Worm (Caenorhabditis elegans): ENCODE data around the gene ZK1058.3.

Gene ZK1058.3

ce11 chrIII:3915705-3916104 is 3.0 kb upstream of the ZK1058.3 start:
- TF ChIP-seq nhr-129 (tag; optimal IDR thresholded peaks at IDR 0.05) (peak; percentile 47), nhr-21 (tag; optimal IDR thresholded peaks at IDR 0.05) (no peak), gmeb-1 (tag; optimal IDR thresholded peaks at IDR 0.05) (no peak), sma-9 (GFP tag; optimal IDR thresholded peaks at IDR 0.05) (peak; percentile 18), sma-9 (tag; optimal IDR thresholded peaks at IDR 0.05) (no peak)

- TF ChIP-seq lin-11 (tag; optimal IDR thresholded peaks at IDR 0.05) (peak; percentile 84), C34F6.9 (tag; optimal IDR thresholded peaks at IDR 0.05) (peak; percentile 69), ceh-82 (tag; optimal IDR thresholded peaks at IDR 0.05) (no peak), mbf-1 (tag; optimal IDR thresholded peaks at IDR 0.05) (no peak), mab-5 (tag; optimal IDR thresholded peaks at IDR 0.05) (peak; percentile 34), nhr-23 (tag; optimal IDR thresholded peaks at IDR 0.05) (no peak), ztf-4 (tag; optimal IDR thresholded peaks at IDR 0.05) (peak; percentile 55), sem-4 (tag; optimal IDR thresholded peaks at IDR 0.05) (peak; percentile 41), gmeb-1 (tag; optimal IDR thresholded peaks at IDR 0.05) (peak; percentile 80), lsy-2 (tag; optimal IDR thresholded peaks at IDR 0.05) (peak; percentile 3 to 68), snpc-4 (tag; optimal IDR thresholded peaks at IDR 0.05) (peak; percentile 2), unc-55 (GFP tag; optimal IDR thresholded peaks at IDR 0.05) (peak; percentile 72), fos-1 (tag; optimal IDR thresholded peaks at IDR 0.05) (peak; percentile 47), sma-3 (GFP tag; optimal IDR thresholded peaks at IDR 0.05) (peak; percentile 48), skn-1 (tag; optimal IDR thresholded peaks at IDR 0.05) (peak; percentile 62), crh-2 (tag; optimal IDR thresholded peaks at IDR 0.05) (peak; percentile 49), sma-9 (GFP tag; optimal IDR thresholded peaks at IDR 0.05) (peak; percentile 71), sma-9 (tag; optimal IDR thresholded peaks at IDR 0.05) (no peak), nhr-25 (tag; optimal IDR thresholded peaks at IDR 0.05) (peak; percentile 14), ztf-1 (GFP tag; conservative IDR thresholded peaks at IDR 0.05) (no peak), nhr-129 (tag; optimal IDR thresholded peaks at IDR 0.05) (peak; percentile 62), egl-27 (tag; optimal IDR thresholded peaks at IDR 0.05) (no peak), lin-13 (GFP tag; optimal IDR thresholded peaks at IDR 0.05) (peak; percentile 49), F13H6.1 (tag; optimal IDR thresholded peaks at IDR 0.05) (peak; percentile 55)
Measured at ce11 chrIII:3916624-3917023, 2.0 kb upstream of the ZK1058.3 start, which contains the start of gene ccdc-47. Gene ccdc-47 (plus strand): TSS chrIII:3916967.

DNA sequence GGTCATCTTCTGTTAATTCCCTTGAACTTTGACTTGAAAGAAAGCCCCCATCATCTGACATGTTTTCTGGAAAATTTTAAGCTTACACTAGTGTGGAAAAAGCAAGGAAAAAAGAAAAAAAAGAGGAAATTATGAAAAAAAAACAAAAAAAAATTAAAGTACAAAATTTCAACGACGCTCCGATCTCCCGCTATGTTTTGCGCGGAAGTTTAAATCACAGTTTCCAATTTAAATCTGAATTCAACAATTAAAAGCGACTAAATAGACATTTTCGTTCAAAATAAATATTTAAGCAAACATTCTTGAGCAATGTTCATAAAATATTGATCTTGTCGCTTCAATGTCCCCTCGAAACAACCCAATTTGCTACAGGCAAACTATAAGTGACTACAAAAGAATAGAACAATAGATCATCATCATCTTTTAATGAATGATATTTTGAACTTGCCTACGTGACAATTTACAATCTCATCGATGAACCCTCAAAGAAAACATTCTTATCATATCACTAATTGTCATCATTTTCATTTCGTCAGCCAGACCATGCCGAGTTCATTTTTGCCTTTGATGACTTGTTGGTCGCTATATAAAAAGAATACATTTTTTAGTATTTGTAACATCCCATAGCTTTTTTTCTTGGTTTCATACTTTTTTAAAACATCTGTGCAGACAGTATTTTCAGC is 3.1 kb downstream of the ZK1058.3 start, which contains the start of the genes metl-6 and nit-1:
Gene metl-6, minus strand, starts transcription at position 66 of the 683 bp plus-strand sequence.
Gene nit-1, plus strand, starts transcription at position 562 of the 683 bp plus-strand sequence.
- no peak for TF ChIP-seq mdl-1 (tag; optimal IDR thresholded peaks at IDR 0.05)
- no peak for TF ChIP-seq lin-13 (GFP tag; optimal IDR thresholded peaks at IDR 0.05)
- TF ChIP-seq mab-5 (tag; optimal IDR thresholded peaks at IDR 0.05), result no peak
- TF ChIP-seq unc-62 (GFP tag; optimal IDR thresholded peaks at IDR 0.05), result no peak
- TF ChIP-seq gmeb-1 (tag; optimal IDR thresholded peaks at IDR 0.05), result peak; percentile 76
- TF ChIP-seq nhr-77 (tag; optimal IDR thresholded peaks at IDR 0.05), result no peak
- peak; percentile 36 for TF ChIP-seq fos-1 (tag; optimal IDR thresholded peaks at IDR 0.05)
- TF ChIP-seq unc-55 (GFP tag; optimal IDR thresholded peaks at IDR 0.05), result peak; percentile 37
- peak; percentile 91 for TF ChIP-seq skn-1 (tag; optimal IDR thresholded peaks at IDR 0.05)
- no peak for TF ChIP-seq ztf-4 (tag; optimal IDR thresholded peaks at IDR 0.05)
- TF ChIP-seq sma-9 (GFP tag; optimal IDR thresholded peaks at IDR 0.05), result peak; percentile 39
- no peak for TF ChIP-seq sma-9 (tag; optimal IDR thresholded peaks at IDR 0.05)
- TF ChIP-seq dmd-4 (tag; optimal IDR thresholded peaks at IDR 0.05), result no peak
- peak in 1 of 2 experiments; percentile 32 for TF ChIP-seq lsy-2 (tag; optimal IDR thresholded peaks at IDR 0.05)
- no peak for TF ChIP-seq R02D3.7 (tag; optimal IDR thresholded peaks at IDR 0.05)
- no peak for TF ChIP-seq unc-39 (tag; optimal IDR thresholded peaks at IDR 0.05)
- peak; percentile 8 for TF ChIP-seq nhr-21 (tag; optimal IDR thresholded peaks at IDR 0.05)

ce11 chrIII:3926116-3926515 is 7.4 kb downstream of the ZK1058.3 start, which contains the start of gene ZK1058.9:
Gene ZK1058.9 (minus strand): TSS chrIII:3926216.
- TF ChIP-seq Y55F3AM.14 (GFP tag; optimal IDR thresholded peaks at IDR 0.05), result no peak
- no peak for TF ChIP-seq unc-55 (GFP tag; optimal IDR thresholded peaks at IDR 0.05)
- TF ChIP-seq F13H6.1 (tag; optimal IDR thresholded peaks at IDR 0.05), result no peak
- no peak for TF ChIP-seq lin-39 (tag; optimal IDR thresholded peaks at IDR 0.05)
- no peak for TF ChIP-seq nhr-11 (tag; optimal IDR thresholded peaks at IDR 0.05)
- TF ChIP-seq nhr-129 (tag; optimal IDR thresholded peaks at IDR 0.05), result no peak
- TF ChIP-seq mbf-1 (tag; optimal IDR thresholded peaks at IDR 0.05), result no peak
- TF ChIP-seq nhr-12 (tag; optimal IDR thresholded peaks at IDR 0.05), result no peak
- no peak for TF ChIP-seq sma-3 (GFP tag; optimal IDR thresholded peaks at IDR 0.05)
- TF ChIP-seq lin-13 (GFP tag; optimal IDR thresholded peaks at IDR 0.05), result no peak
- no peak for TF ChIP-seq ceh-82 (tag; optimal IDR thresholded peaks at IDR 0.05)
- no peak for TF ChIP-seq mab-5 (tag; optimal IDR thresholded peaks at IDR 0.05)
- TF ChIP-seq sma-9 (GFP tag; optimal IDR thresholded peaks at IDR 0.05), result no peak
- TF ChIP-seq sma-9 (tag; optimal IDR thresholded peaks at IDR 0.05), result no peak
- TF ChIP-seq snpc-4 (tag; optimal IDR thresholded peaks at IDR 0.05), result no peak

Measured in whole organism, L2 larva.